Fruit fly (Drosophila melanogaster): ENCODE measurements around the gene CG33912.

dm6 chr3L:20711397-20711796, 44.1 kb downstream of the CG33912 start:
- TF ChIP-seq Dfd (GFP tag; optimal IDR thresholded peaks at IDR 0.05) (no peak), Meics (GFP tag; optimal IDR thresholded peaks at IDR 0.05) (peak; percentile 65), Bdp1 (GFP tag; optimal IDR thresholded peaks at IDR 0.05) (peak; percentile 24), usp (GFP tag; optimal IDR thresholded peaks at IDR 0.05) (no peak), CG6854 (GFP tag; optimal IDR thresholded peaks at IDR 0.05) (no peak), CG14014 (GFP tag; IDR thresholded peaks at IDR 0.05) (peak; percentile 74), Gug (GFP tag; IDR thresholded peaks at IDR 0.05) (no peak), mld (GFP tag; IDR thresholded peaks at IDR 0.05; ENCODE audit: partially characterized antibody) (no peak), CG10979 (tag; optimal IDR thresholded peaks at IDR 0.05) (peak; percentile 67)

All from whole organism, embryonic.